Fruit fly (Drosophila melanogaster) whole organism, embryonic: ENCODE measurements around the gene CG6972.

Experiments
- ATbp ChIP-seq: fragments of 200-800 bp; sonication (Bioruptor generic); optimal IDR thresholded peaks from 2 replicates; lab custom pipeline; 2017; ENCODE audit warnings: missing biosample characterization, mild to moderate bottlenecking, missing genetic modification characterization, missing genetic modification reagents
- Bdp1 ChIP-seq: fragments of 200-800 bp; sonication (Bioruptor generic); optimal IDR thresholded peaks from 3 replicates; lab custom pipeline; 2016; ENCODE audit warnings: missing biosample characterization, missing genetic modification characterization
- Blimp-1 ChIP-seq: fragments of 200-800 bp; sonication (Bioruptor generic); optimal IDR thresholded peaks from 3 replicates; lab custom pipeline; 2018; ENCODE audit warnings: missing biosample characterization, missing genetic modification characterization, mild to moderate bottlenecking, moderate library complexity, missing genetic modification reagents
- C15 ChIP-seq: fragments of 200-800 bp; sonication (Bioruptor generic); IDR thresholded peaks from 3 replicates; pipeline ENCODE4 v1.3.6; 2022; ENCODE audit warnings: missing biosample characterization, missing genetic modification characterization
- CG10321 ChIP-seq: fragments of 200-800 bp; sonication (Bioruptor generic); IDR thresholded peaks from 2 replicates; pipeline ENCODE4 v1.3.6; 2022; ENCODE audit warnings: missing biosample characterization, missing genetic modification characterization
- CG12744 ChIP-seq: fragments of 200-800 bp; sonication (Bioruptor generic); optimal IDR thresholded peaks from 2 replicates; lab custom pipeline; 2016; ENCODE audit warnings: missing biosample characterization, missing genetic modification characterization
- CG13296 ChIP-seq: fragments of 200-800 bp; sonication (Bioruptor generic); optimal IDR thresholded peaks from 3 replicates; lab custom pipeline; 2018; ENCODE audit warnings: missing biosample characterization, mild to moderate bottlenecking, missing genetic modification characterization
- CG13424 ChIP-seq: fragments of 200-800 bp; sonication (Bioruptor generic); optimal IDR thresholded peaks from 2 replicates; lab custom pipeline; 2019; ENCODE audit warnings: missing biosample characterization, mild to moderate bottlenecking, missing genetic modification characterization, moderate library complexity
- CG14014 ChIP-seq: fragments of 200-800 bp; sonication (Bioruptor generic); IDR thresholded peaks from 2 replicates; pipeline ENCODE4 v1.3.6; 2022; ENCODE audit warnings: missing biosample characterization, missing genetic modification characterization
- CG15479 ChIP-seq: fragments of 200-800 bp; sonication (Bioruptor generic); optimal IDR thresholded peaks from 3 replicates; lab custom pipeline; 2019; ENCODE audit warnings: missing biosample characterization, mild to moderate bottlenecking, missing genetic modification characterization, moderate library complexity
- CG1603 ChIP-seq: fragments of 200-800 bp; sonication (Bioruptor generic); optimal IDR thresholded peaks from 2 replicates; lab custom pipeline; 2019; ENCODE audit warnings: missing biosample characterization, mild to moderate bottlenecking, missing genetic modification characterization, moderate library complexity
- CG16779 ChIP-seq: fragments of 200-800 bp; sonication (Bioruptor generic); IDR thresholded peaks from 2 replicates; pipeline ENCODE4 v1.3.6; 2022; ENCODE audit warnings: missing biosample characterization, missing genetic modification characterization
- CG16863 ChIP-seq: fragments of 200-800 bp; sonication (Bioruptor generic); optimal IDR thresholded peaks from 3 replicates; lab custom pipeline; 2016; ENCODE audit warnings: missing biosample characterization, missing genetic modification characterization
- CG17385 ChIP-seq: fragments of 200-800 bp; sonication (Bioruptor generic); optimal IDR thresholded peaks from 3 replicates; lab custom pipeline; 2018; ENCODE audit warnings: missing biosample characterization, mild to moderate bottlenecking, missing genetic modification characterization
- CG18011 ChIP-seq: fragments of 200-800 bp; sonication (Bioruptor generic); optimal IDR thresholded peaks from 2 replicates; lab custom pipeline; 2017; ENCODE audit warnings: missing biosample characterization, missing genetic modification characterization, mild to moderate bottlenecking, moderate library complexity, missing genotype
- CG32532 ChIP-seq: fragments of 200-800 bp; sonication (Bioruptor generic); IDR thresholded peaks from 2 replicates; pipeline ENCODE4 v1.3.6; 2022; ENCODE audit warnings: missing biosample characterization, missing genetic modification characterization
- CG32767 ChIP-seq: fragments of 200-800 bp; sonication (Bioruptor generic); IDR thresholded peaks from 2 replicates; pipeline ENCODE4 v1.3.6; 2022; ENCODE audit warnings: missing biosample characterization, missing genetic modification characterization
- CG3281 ChIP-seq: fragments of 200-800 bp; sonication (Bioruptor generic); optimal IDR thresholded peaks from 3 replicates; lab custom pipeline; 2017; ENCODE audit warnings: missing biosample characterization, mild to moderate bottlenecking, missing genetic modification characterization
- CG5953 ChIP-seq: fragments of 200-800 bp; sonication (Bioruptor generic); IDR thresholded peaks from 2 replicates; pipeline ENCODE4 v1.3.6; 2022; ENCODE audit warnings: missing biosample characterization, missing genetic modification characterization
- CG6654 ChIP-seq: fragments of 200-800 bp; sonication (Bioruptor generic); optimal IDR thresholded peaks from 2 replicates; lab custom pipeline; 2017; ENCODE audit warnings: missing biosample characterization, mild to moderate bottlenecking, missing genetic modification characterization
- CG8765 ChIP-seq: fragments of 200-800 bp; sonication (Bioruptor generic); IDR thresholded peaks from 2 replicates; pipeline ENCODE4 v1.3.6; 2022; ENCODE audit warnings: missing biosample characterization, missing genetic modification characterization
- CG9817 ChIP-seq: fragments of 200-800 bp; sonication (Bioruptor generic); optimal IDR thresholded peaks from 2 replicates; lab custom pipeline; 2018; ENCODE audit warnings: missing biosample characterization, mild to moderate bottlenecking, missing genetic modification characterization, moderate library complexity
- CG9876 ChIP-seq: fragments of 200-800 bp; sonication (Bioruptor generic); optimal IDR thresholded peaks from 2 replicates; lab custom pipeline; 2016; ENCODE audit warnings: missing biosample characterization, missing genetic modification characterization
- Dad ChIP-seq: fragments of 200-800 bp; sonication (Bioruptor generic); optimal IDR thresholded peaks from 3 replicates; lab custom pipeline; 2016; ENCODE audit warnings: missing biosample characterization, missing genetic modification characterization
- E2f2 ChIP-seq: fragments of 200-800 bp; sonication (Bioruptor generic); IDR thresholded peaks from 2 replicates; pipeline ENCODE4 v1.3.6; 2022; ENCODE audit warnings: missing biosample characterization, missing genetic modification characterization
- Fer1 ChIP-seq: fragments of 200-800 bp; sonication (Bioruptor generic); optimal IDR thresholded peaks from 2 replicates; lab custom pipeline; 2017; ENCODE audit warnings: missing biosample characterization, mild to moderate bottlenecking, missing genetic modification characterization
- Gsc ChIP-seq: fragments of 200-800 bp; sonication (Bioruptor generic); IDR thresholded peaks from 2 replicates; pipeline ENCODE4 v1.3.6; 2022; ENCODE audit warnings: missing biosample characterization, missing genetic modification characterization
- Hand ChIP-seq: fragments of 200-800 bp; sonication (Bioruptor generic); optimal IDR thresholded peaks from 2 replicates; lab custom pipeline; 2017; ENCODE audit warnings: mild to moderate bottlenecking, missing biosample characterization, missing genetic modification reagents, missing genetic modification characterization
- Hr3 ChIP-seq: fragments of 200-800 bp; sonication (Bioruptor generic); optimal IDR thresholded peaks from 3 replicates; lab custom pipeline; 2016; ENCODE audit warnings: missing biosample characterization, missing genetic modification characterization
- Hr39 ChIP-seq: fragments of >200 bp; optimal IDR thresholded peaks from 2 replicates; lab custom pipeline; 2017
- NfI ChIP-seq: fragments of 200-800 bp; sonication (Bioruptor generic); optimal IDR thresholded peaks from 3 replicates; lab custom pipeline; 2018; ENCODE audit warnings: missing biosample characterization, mild to moderate bottlenecking, missing genetic modification characterization, moderate library complexity
- Taf1 ChIP-seq: fragments of 200-800 bp; sonication (Bioruptor generic); IDR thresholded peaks from 2 replicates; pipeline ENCODE4 v1.3.6; 2022; ENCODE audit warnings: missing biosample characterization, missing genetic modification characterization
- Vsx1 ChIP-seq: fragments of 200-800 bp; sonication (Bioruptor generic); optimal IDR thresholded peaks from 2 replicates; lab custom pipeline; 2017; ENCODE audit warnings: missing biosample characterization, mild to moderate bottlenecking, missing genetic modification characterization, missing genetic modification reagents
- ase ChIP-seq: fragments of 200-800 bp; sonication (Bioruptor generic); IDR thresholded peaks from 3 replicates; pipeline ENCODE4 v1.3.6; 2022; ENCODE audit warnings: missing biosample characterization, missing genetic modification characterization
- btn ChIP-seq: fragments of 200-800 bp; sonication (Bioruptor generic); optimal IDR thresholded peaks from 2 replicates; lab custom pipeline; 2016; ENCODE audit warnings: missing biosample characterization, missing genetic modification characterization
- dmrt99B ChIP-seq: fragments of 200-800 bp; sonication (Bioruptor generic); optimal IDR thresholded peaks from 2 replicates; lab custom pipeline; 2018; ENCODE audit warnings: missing biosample characterization, mild to moderate bottlenecking, missing genetic modification characterization, moderate library complexity
- fd64A ChIP-seq: fragments of 200-800 bp; sonication (Bioruptor generic); optimal IDR thresholded peaks from 3 replicates; lab custom pipeline; 2018; ENCODE audit warnings: missing biosample characterization, mild to moderate bottlenecking, missing genetic modification characterization
- gem ChIP-seq: fragments of 200-800 bp; sonication (Bioruptor generic); optimal IDR thresholded peaks from 2 replicates; lab custom pipeline; 2019; ENCODE audit warnings: missing biosample characterization, mild to moderate bottlenecking, missing genetic modification characterization, moderate library complexity
- gt ChIP-seq: fragments of 200-800 bp; sonication (Bioruptor generic); IDR thresholded peaks from 2 replicates; pipeline ENCODE4 v1.3.6; 2022; ENCODE audit warnings: missing biosample characterization, missing genetic modification characterization
- hth ChIP-seq: fragments of >200 bp; optimal IDR thresholded peaks from 2 replicates; lab custom pipeline; 2017; ENCODE audit warnings: inconsistent platforms
- ken ChIP-seq: fragments of 200-800 bp; sonication (Bioruptor generic); IDR thresholded peaks from 3 replicates; pipeline ENCODE4 v1.3.6; 2022; ENCODE audit warnings: missing biosample characterization, missing genetic modification characterization
- klu ChIP-seq: fragments of 200-800 bp; sonication (Bioruptor generic); IDR thresholded peaks from 2 replicates; pipeline ENCODE4 v1.3.6; 2022; ENCODE audit warnings: missing biosample characterization, missing genetic modification characterization
- sc ChIP-seq, 3 experiments: fragments of >200 bp in 2 of 3; fragments of 200-800 bp in 1 of 3; sonication (Bioruptor generic) in 1 of 3; optimal IDR thresholded peaks; 2 replicates in 2 of 3; 3 replicates in 1 of 3; lab custom pipeline; 2017; ENCODE audit warnings: mild to moderate bottlenecking in 1 of 3, missing biosample characterization in 1 of 3, missing genetic modification characterization in 1 of 3, missing genetic modification reagents in 1 of 3
- sim ChIP-seq: fragments of 200-800 bp; sonication (Bioruptor generic); IDR thresholded peaks from 2 replicates; pipeline ENCODE4 v1.3.6; 2022; ENCODE audit warnings: missing biosample characterization, missing genetic modification characterization
- slou ChIP-seq: fragments of 200-800 bp; sonication (Bioruptor generic); optimal IDR thresholded peaks from 3 replicates; lab custom pipeline; 2016; ENCODE audit warnings: missing biosample characterization, missing genetic modification characterization
- so ChIP-seq: fragments of 200-800 bp; sonication (Bioruptor generic); IDR thresholded peaks from 3 replicates; pipeline ENCODE4 v1.3.6; 2022; ENCODE audit warnings: missing biosample characterization, missing genetic modification characterization
- sug ChIP-seq: fragments of 200-800 bp; optimal IDR thresholded peaks from 2 replicates; lab custom pipeline; 2019; ENCODE audit warnings: missing biosample characterization, mild to moderate bottlenecking, missing genetic modification characterization, moderate library complexity
- tll ChIP-seq, 2 experiments: fragments of 200-800 bp in 1 of 2; fragments of >200 bp in 1 of 2; sonication (Bioruptor generic) in 1 of 2; optimal IDR thresholded peaks; 2 replicates each; lab custom pipeline; 2017 to 2019; ENCODE audit warnings: missing biosample characterization in 2 of 2, missing genetic modification characterization in 2 of 2, mild to moderate bottlenecking in 1 of 2, moderate library complexity in 1 of 2
- toy ChIP-seq: fragments of 200-800 bp; sonication (Bioruptor generic); IDR thresholded peaks from 2 replicates; pipeline ENCODE4 v1.3.6; 2022; ENCODE audit warnings: missing biosample characterization, missing genetic modification characterization
- unc-4 ChIP-seq: fragments of 200-800 bp; sonication (Bioruptor generic); IDR thresholded peaks from 2 replicates; pipeline ENCODE4 v1.3.6; 2022; ENCODE audit warnings: missing biosample characterization, missing genetic modification characterization; ENCODE audit not compliant: partially characterized antibody
- vvl ChIP-seq: fragments of 200-800 bp; sonication (Bioruptor generic); IDR thresholded peaks from 2 replicates; pipeline ENCODE4 v1.3.6; 2022; ENCODE audit warnings: missing biosample characterization, missing genetic modification characterization

CG6972 gene

dm6 chr3R:22690311-22690710 is 11.5 kb upstream of the CG6972 start, which contains the start of the genes wfs1 and Nup133 (continued):
- TF ChIP-seq unc-4 (GFP tag; lab: Robert Waterston, UW) = peak; percentile 95
- peak; percentile 94 for TF ChIP-seq gem (tag; lab: Kevin White, UChicago)
- TF ChIP-seq CG14014 = peak; percentile 79
- peak; percentile 73 for TF ChIP-seq vvl (GFP tag; lab: Robert Waterston, UW)
- TF ChIP-seq Hr39 (lab: Kevin White, UChicago) = no peak
- TF ChIP-seq dmrt99B (tag; lab: Kevin White, UChicago) = no peak
- no peak for TF ChIP-seq Dad (GFP tag; lab: Kevin White, UChicago)
- TF ChIP-seq toy (GFP tag; lab: Robert Waterston, UW) = no peak
- TF ChIP-seq sug = peak; percentile 84
- TF ChIP-seq CG5953 = no peak
- peak; percentile 65; the same call in 1 of the 2 replicates for TF ChIP-seq CG32767 (GFP tag; lab: Robert Waterston, UW)
- TF ChIP-seq hth = no peak
- no peak for TF ChIP-seq Fer1 (GFP tag; lab: Kevin White, UChicago)
- no peak for TF ChIP-seq ken (GFP tag; lab: Robert Waterston, UW)
- peak; percentile 93 for TF ChIP-seq CG13424 (tag; lab: Kevin White, UChicago)
- no peak for TF ChIP-seq ase (GFP tag; lab: Robert Waterston, UW)
- peak; percentile 63 for TF ChIP-seq NfI (GFP tag; lab: Kevin White, UChicago)
- no peak for TF ChIP-seq sc (optimal IDR thresholded peaks at IDR 0.05; lab: Kevin White, UChicago)
- peak; percentile 36 for TF ChIP-seq sc (GFP tag; optimal IDR thresholded peaks at IDR 0.05; lab: Kevin White, UChicago)
- no peak for TF ChIP-seq Taf1 (GFP tag; lab: Robert Waterston, UW)
- TF ChIP-seq CG3281 (GFP tag; lab: Kevin White, UChicago) = no peak
- no peak for TF ChIP-seq Bdp1
- peak; percentile 21 for TF ChIP-seq CG16863 (GFP tag; lab: Kevin White, UChicago)
- TF ChIP-seq klu (GFP tag; lab: Robert Waterston, UW) = peak; percentile 19; the same call in 1 of the 2 replicates
- peak in 1 of 2 experiments; percentile 43 for TF ChIP-seq tll (GFP tag; optimal IDR thresholded peaks at IDR 0.05; lab: Kevin White, UChicago)
- TF ChIP-seq Gsc = no peak
- no peak for TF ChIP-seq CG9876
- no peak for TF ChIP-seq Blimp-1 (GFP tag; lab: Kevin White, UChicago)
- TF ChIP-seq sim = no peak
- TF ChIP-seq CG32532 (GFP tag; lab: Robert Waterston, UW) = peak; percentile 66; the same call in 1 of the 2 replicates
- no peak for TF ChIP-seq CG1603 (tag; lab: Kevin White, UChicago)
- TF ChIP-seq fd64A = no peak
- no peak for TF ChIP-seq slou (GFP tag; lab: Kevin White, UChicago)
- TF ChIP-seq CG10321 (GFP tag; lab: Robert Waterston, UW) = no peak
- TF ChIP-seq CG15479 (GFP tag; lab: Kevin White, UChicago) = peak; percentile 86
- TF ChIP-seq Hand (GFP tag; lab: Kevin White, UChicago) = no peak
- no peak for TF ChIP-seq Vsx1 (GFP tag; lab: Kevin White, UChicago)
- TF ChIP-seq ATbp (GFP tag; lab: Kevin White, UChicago) = peak; percentile 48
- TF ChIP-seq so = no peak
- no peak for TF ChIP-seq CG17385 (GFP tag; lab: Kevin White, UChicago)
- peak; percentile 76 for TF ChIP-seq CG9817 (tag; lab: Kevin White, UChicago)
- TF ChIP-seq gt (GFP tag; lab: Robert Waterston, UW) = no peak
- TF ChIP-seq CG8765 = no peak
- TF ChIP-seq E2f2 (GFP tag; lab: Robert Waterston, UW) = peak; percentile 58
- no peak for TF ChIP-seq CG16779 (GFP tag; lab: Robert Waterston, UW)
- 0 out of 3 replicates have a peak, but pooled peaks have one; percentile 48 for TF ChIP-seq C15 (GFP tag; lab: Robert Waterston, UW)
- TF ChIP-seq CG6654 (GFP tag; lab: Kevin White, UChicago) = no peak
- peak; percentile 70 for TF ChIP-seq CG13296 (GFP tag; lab: Kevin White, UChicago)
- TF ChIP-seq CG12744 (GFP tag; lab: Kevin White, UChicago) = no peak
- TF ChIP-seq CG18011 = no peak
- TF ChIP-seq btn = no peak
- TF ChIP-seq Hr3 (GFP tag; lab: Kevin White, UChicago) = peak; percentile 80
